Worm (Caenorhabditis elegans): Measurements from ENCODE around the gene Y55B1BL.2.

DNA sequence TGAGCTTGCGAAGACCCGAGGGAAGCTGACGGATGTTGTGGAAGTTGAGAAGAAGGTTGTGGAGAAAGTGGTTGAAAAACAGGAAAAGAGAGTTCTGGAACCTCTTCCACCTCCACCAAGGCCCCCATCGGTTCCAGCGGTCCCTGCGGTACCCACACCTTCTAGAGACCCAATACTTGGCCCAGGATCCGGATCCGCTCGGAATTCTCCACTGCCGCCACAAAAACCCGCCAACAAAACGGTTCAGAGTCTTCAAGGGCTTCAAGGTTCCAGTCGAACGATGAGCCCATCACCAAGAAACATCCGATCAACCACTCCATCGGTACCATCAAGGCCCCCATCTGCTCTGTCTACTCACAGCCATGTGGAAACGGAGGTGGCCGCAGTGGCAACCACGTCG lies 34.5 kb downstream of the Y55B1BL.2 start:
- TF ChIP-seq nfya-1 (tag; optimal IDR thresholded peaks at IDR 0.05) (no peak), fkh-6 (tag; optimal IDR thresholded peaks at IDR 0.05) (no peak), hlh-8 (tag; optimal IDR thresholded peaks at IDR 0.05) (no peak), dve-1 (tag; optimal IDR thresholded peaks at IDR 0.05) (no peak), rnt-1 (tag; optimal IDR thresholded peaks at IDR 0.05) (no peak), pha-4 (tag; optimal IDR thresholded peaks at IDR 0.05) (no peak), ama-1 (optimal IDR thresholded peaks at IDR 0.05) (no peak), nhr-11 (tag; optimal IDR thresholded peaks at IDR 0.05) (no peak), unc-42 (tag; optimal IDR thresholded peaks at IDR 0.05) (no peak), madf-2 (tag; optimal IDR thresholded peaks at IDR 0.05) (no peak), hlh-15 (tag; optimal IDR thresholded peaks at IDR 0.05) (no peak), che-1 (tag; optimal IDR thresholded peaks at IDR 0.05) (no peak), tbx-2 (tag; optimal IDR thresholded peaks at IDR 0.05) (no peak)
